Fruit fly (Drosophila melanogaster): ENCODE results near the gene Rga.
A peak's percentile ranks its signal among the peaks of the same experiment; 100 is the strongest.

Gene Rga

DNA sequence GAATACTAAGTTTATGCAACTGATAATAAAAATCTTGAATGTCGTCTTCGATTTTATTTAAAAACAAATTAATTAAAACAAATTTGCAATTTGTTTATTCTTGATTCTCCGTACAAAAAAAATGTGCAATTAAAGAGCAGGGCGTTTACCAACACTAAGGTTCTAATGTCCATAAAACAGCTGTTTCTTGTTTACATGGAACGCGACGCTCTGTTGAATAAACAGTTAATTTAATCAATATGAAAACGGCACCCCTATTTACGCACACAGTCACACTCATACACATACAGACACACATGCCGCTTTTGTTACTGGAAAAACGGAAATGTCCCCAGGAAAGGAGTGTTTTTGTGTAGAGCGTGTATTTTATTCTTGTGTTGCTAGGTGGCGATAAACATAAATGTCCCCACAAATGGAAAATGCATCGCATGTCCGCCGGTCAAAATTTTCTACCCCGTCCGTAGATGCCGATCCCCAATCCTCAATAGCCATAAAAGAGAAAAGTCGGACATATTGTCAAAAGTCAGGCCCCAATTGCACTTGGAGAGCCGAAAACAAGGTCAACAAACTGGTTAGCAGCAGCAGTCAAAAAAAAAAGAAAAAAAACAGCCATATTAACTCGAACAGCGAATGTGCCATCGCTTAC is 10.2 kb upstream of the Rga start (continued):
- TF ChIP-seq Dp (GFP tag; optimal IDR thresholded peaks at IDR 0.05): no peak
- no peak for TF ChIP-seq CG34422 (GFP tag; IDR thresholded peaks at IDR 0.05)
- TF ChIP-seq Taf1 (GFP tag; IDR thresholded peaks at IDR 0.05): no peak
- no peak for TF ChIP-seq da (GFP tag; optimal IDR thresholded peaks at IDR 0.05)
- no peak for TF ChIP-seq CG43689 (GFP tag; IDR thresholded peaks at IDR 0.05)
- TF ChIP-seq CG1024 (GFP tag; IDR thresholded peaks at IDR 0.05): no peak
- TF ChIP-seq grau (tag; optimal IDR thresholded peaks at IDR 0.05): peak; percentile 49
- TF ChIP-seq HmgD (GFP tag; optimal IDR thresholded peaks at IDR 0.05): peak; percentile 47
- peak in 1 of 3 experiments; percentile 78 for TF ChIP-seq Stat92E (GFP tag; optimal IDR thresholded peaks at IDR 0.05)
- TF ChIP-seq sd (tag; optimal IDR thresholded peaks at IDR 0.05): peak; percentile 48
- peak; percentile 96 for TF ChIP-seq Med (GFP tag)
- no peak for TF ChIP-seq Nf-YA (GFP tag; IDR thresholded peaks at IDR 0.05)
- no peak for TF ChIP-seq Hr78 (GFP tag; optimal IDR thresholded peaks at IDR 0.05)
- no peak for TF ChIP-seq ranshi (GFP tag; IDR thresholded peaks at IDR 0.05)
- peak in 1 of 3 experiments; percentile 66 for TF ChIP-seq lola (GFP tag; optimal IDR thresholded peaks at IDR 0.05)
- TF ChIP-seq CG11398 (GFP tag; optimal IDR thresholded peaks at IDR 0.05): peak; percentile 80
- TF ChIP-seq ERR (GFP tag; optimal IDR thresholded peaks at IDR 0.05): peak; percentile 68
- peak; percentile 28 for TF ChIP-seq CG13624 (GFP tag; optimal IDR thresholded peaks at IDR 0.05)
- no peak for TF ChIP-seq Hmx (GFP tag; optimal IDR thresholded peaks at IDR 0.05)
- TF ChIP-seq CG10654 (GFP tag; optimal IDR thresholded peaks at IDR 0.05): peak; percentile 74
- no peak for TF ChIP-seq CG11695 (GFP tag; IDR thresholded peaks at IDR 0.05)
- TF ChIP-seq Dll (GFP tag; IDR thresholded peaks at IDR 0.05; ENCODE audit: partially characterized antibody): no peak
- TF ChIP-seq psq (GFP tag; optimal IDR thresholded peaks at IDR 0.05): peak; percentile 66
- TF ChIP-seq tap (tag; optimal IDR thresholded peaks at IDR 0.05): peak; percentile 72
- TF ChIP-seq br (optimal IDR thresholded peaks at IDR 0.05): no peak
- peak; percentile 77 for TF ChIP-seq CG13894 (tag; optimal IDR thresholded peaks at IDR 0.05)
- no peak for TF ChIP-seq pan (optimal IDR thresholded peaks at IDR 0.05)
- no peak for TF ChIP-seq pan (GFP tag; optimal IDR thresholded peaks at IDR 0.05 in 1 of 2, IDR thresholded peaks at IDR 0.05 in 1 of 2)
- peak; percentile 72 for TF ChIP-seq Spps (tag; optimal IDR thresholded peaks at IDR 0.05)
- TF ChIP-seq sens (GFP tag): peak; percentile 97
- TF ChIP-seq CG10209 (GFP tag; optimal IDR thresholded peaks at IDR 0.05): peak; percentile 86
- TF ChIP-seq Xrp1 (GFP tag; IDR thresholded peaks at IDR 0.05): no peak
- peak; percentile 70 for TF ChIP-seq CG8290 (GFP tag; optimal IDR thresholded peaks at IDR 0.05)
- TF ChIP-seq CG8290 (tag; optimal IDR thresholded peaks at IDR 0.05): peak; percentile 88 to 91
- peak; percentile 85 for TF ChIP-seq CG18599 (GFP tag; optimal IDR thresholded peaks at IDR 0.05)
- peak; percentile 74 for TF ChIP-seq CG1647 (GFP tag; optimal IDR thresholded peaks at IDR 0.05)
- peak; percentile 88 for TF ChIP-seq Vsx1 (GFP tag; optimal IDR thresholded peaks at IDR 0.05)
- TF ChIP-seq yki (optimal IDR thresholded peaks at IDR 0.05): no peak
- no peak for TF ChIP-seq CG16815 (GFP tag; optimal IDR thresholded peaks at IDR 0.05)
- no peak for TF ChIP-seq Poxn (GFP tag; IDR thresholded peaks at IDR 0.05)
- TF ChIP-seq Drgx (GFP tag; IDR thresholded peaks at IDR 0.05): no peak
- no peak for TF ChIP-seq usp (GFP tag; optimal IDR thresholded peaks at IDR 0.05)
- TF ChIP-seq ttk (GFP tag; IDR thresholded peaks at IDR 0.05): no peak
- no peak for TF ChIP-seq dimm (GFP tag; IDR thresholded peaks at IDR 0.05)
- TF ChIP-seq sc (optimal IDR thresholded peaks at IDR 0.05): no peak
- TF ChIP-seq sc (GFP tag; optimal IDR thresholded peaks at IDR 0.05): peak; percentile 76
- peak; percentile 23 for TF ChIP-seq Oli (tag; optimal IDR thresholded peaks at IDR 0.05)
- TF ChIP-seq Hr51 (GFP tag; optimal IDR thresholded peaks at IDR 0.05): peak; percentile 44 to 66
- peak; percentile 10 for TF ChIP-seq Hr3 (GFP tag; optimal IDR thresholded peaks at IDR 0.05)
- TF ChIP-seq BEAF-32 (GFP tag; optimal IDR thresholded peaks at IDR 0.05): no peak
- TF ChIP-seq CG31224 (GFP tag; IDR thresholded peaks at IDR 0.05): no peak
- peak; percentile 69 for TF ChIP-seq en (GFP tag; optimal IDR thresholded peaks at IDR 0.05)

Measured in whole organism, embryonic.